Fruit fly (Drosophila melanogaster): ENCODE measurements around the gene tos.

The tos gene

dm6 chr2L:18705617-18706046, 23.8 kb upstream of the tos start, which contains the start of gene Jwa:
Gene Jwa (minus strand): TSS chr2L:18705703.
- TF ChIP-seq br (GFP tag; optimal IDR thresholded peaks at IDR 0.05) = peak; percentile 96
- peak; percentile 78 for TF ChIP-seq Mio (GFP tag; optimal IDR thresholded peaks at IDR 0.05)
- TF ChIP-seq h (GFP tag; optimal IDR thresholded peaks at IDR 0.05) = peak; percentile 90
- TF ChIP-seq ey (GFP tag; optimal IDR thresholded peaks at IDR 0.05) = peak; percentile 91
- peak; percentile 93 for TF ChIP-seq Sp1 (GFP tag; optimal IDR thresholded peaks at IDR 0.05)
- no peak for TF ChIP-seq dl (GFP tag; optimal IDR thresholded peaks at IDR 0.05; ENCODE audit: insufficient read depth in 1 of 2, partially characterized antibody in 2 of 2)
- peak; percentile 85 to 98 for TF ChIP-seq foxo (GFP tag; optimal IDR thresholded peaks at IDR 0.05)
- TF ChIP-seq lola (GFP tag; optimal IDR thresholded peaks at IDR 0.05) = no peak
- TF ChIP-seq sage (GFP tag; optimal IDR thresholded peaks at IDR 0.05) = peak; percentile 57
- no peak for TF ChIP-seq brk (GFP tag; optimal IDR thresholded peaks at IDR 0.05)
- peak; percentile 74 for TF ChIP-seq CG9705 (GFP tag; optimal IDR thresholded peaks at IDR 0.05)
- TF ChIP-seq Hnf4 (GFP tag; optimal IDR thresholded peaks at IDR 0.05) = peak; percentile 98
- peak; percentile 90 for TF ChIP-seq OdsH (GFP tag; optimal IDR thresholded peaks at IDR 0.05)
- TF ChIP-seq rgr (GFP tag; optimal IDR thresholded peaks at IDR 0.05) = peak; percentile 98
- TF ChIP-seq CG32264 (GFP tag; optimal IDR thresholded peaks at IDR 0.05) = peak; percentile 65
- TF ChIP-seq CrebA (GFP tag; optimal IDR thresholded peaks at IDR 0.05; ENCODE audit: borderline replicate concordance) = no peak
- no peak for TF ChIP-seq Dfd (GFP tag; optimal IDR thresholded peaks at IDR 0.05)
- TF ChIP-seq N (GFP tag; optimal IDR thresholded peaks at IDR 0.05) = no peak
- peak; percentile 68 for TF ChIP-seq dmrt93B (GFP tag; optimal IDR thresholded peaks at IDR 0.05)
- peak; percentile 37 for TF ChIP-seq Hr83 (GFP tag; optimal IDR thresholded peaks at IDR 0.05; ENCODE audit: poor library complexity, severe bottlenecking)
- TF ChIP-seq fru (GFP tag; optimal IDR thresholded peaks at IDR 0.05) = peak; percentile 92
- TF ChIP-seq jim (GFP tag; optimal IDR thresholded peaks at IDR 0.05) = peak; percentile 27
- TF ChIP-seq usp (GFP tag; optimal IDR thresholded peaks at IDR 0.05) = no peak
- TF ChIP-seq dsf (GFP tag; optimal IDR thresholded peaks at IDR 0.05; ENCODE audit: borderline replicate concordance) = peak; percentile 94
- peak; percentile 97 for TF ChIP-seq Jra (GFP tag; optimal IDR thresholded peaks at IDR 0.05)
- TF ChIP-seq pan (optimal IDR thresholded peaks at IDR 0.05) = no peak
- TF ChIP-seq psq (GFP tag; optimal IDR thresholded peaks at IDR 0.05) = peak; percentile 88
- peak; percentile 89 for TF ChIP-seq sv (GFP tag; optimal IDR thresholded peaks at IDR 0.05)
- no peak for TF ChIP-seq Rel (GFP tag; optimal IDR thresholded peaks at IDR 0.05)
- peak; percentile 70 for TF ChIP-seq Rel (tag; optimal IDR thresholded peaks at IDR 0.05)
- peak; percentile 88 for TF ChIP-seq woc (GFP tag; optimal IDR thresholded peaks at IDR 0.05)
- TF ChIP-seq HLH106 (tag; optimal IDR thresholded peaks at IDR 0.05) = peak; percentile 84

- TF ChIP-seq Myc (optimal IDR thresholded peaks at IDR 0.05) (peak; percentile 9), dl (GFP tag; optimal IDR thresholded peaks at IDR 0.05; ENCODE audit: insufficient read depth in 1 of 2, partially characterized antibody in 2 of 2) (no peak), Mio (GFP tag; optimal IDR thresholded peaks at IDR 0.05) (no peak), CrebA (GFP tag; optimal IDR thresholded peaks at IDR 0.05; ENCODE audit: borderline replicate concordance) (no peak), OdsH (GFP tag; optimal IDR thresholded peaks at IDR 0.05) (peak; percentile 71), CG9705 (GFP tag; optimal IDR thresholded peaks at IDR 0.05) (peak; percentile 79), Hnf4 (GFP tag; optimal IDR thresholded peaks at IDR 0.05) (peak; percentile 57), h (GFP tag; optimal IDR thresholded peaks at IDR 0.05) (peak; percentile 68), Dfd (GFP tag; optimal IDR thresholded peaks at IDR 0.05) (no peak), ey (GFP tag; optimal IDR thresholded peaks at IDR 0.05) (peak; percentile 56), Sp1 (GFP tag; optimal IDR thresholded peaks at IDR 0.05) (peak; percentile 87), sv (GFP tag; optimal IDR thresholded peaks at IDR 0.05) (peak; percentile 34), Hr78 (GFP tag; optimal IDR thresholded peaks at IDR 0.05) (peak; percentile 90), dmrt93B (GFP tag; optimal IDR thresholded peaks at IDR 0.05) (peak; percentile 83), Hr83 (GFP tag; optimal IDR thresholded peaks at IDR 0.05; ENCODE audit: poor library complexity, severe bottlenecking) (no peak), Abd-B (GFP tag; optimal IDR thresholded peaks at IDR 0.05) (no peak), woc (GFP tag; optimal IDR thresholded peaks at IDR 0.05) (peak; percentile 76), rgr (GFP tag; optimal IDR thresholded peaks at IDR 0.05) (peak; percentile 77), fru (GFP tag; optimal IDR thresholded peaks at IDR 0.05) (peak; percentile 70), HLH106 (tag; optimal IDR thresholded peaks at IDR 0.05) (peak; percentile 92), foxo (GFP tag; optimal IDR thresholded peaks at IDR 0.05) (peak in 1 of 2 experiments; percentile 85), sage (GFP tag; optimal IDR thresholded peaks at IDR 0.05) (no peak), N (GFP tag; optimal IDR thresholded peaks at IDR 0.05) (peak; percentile 98), psq (GFP tag; optimal IDR thresholded peaks at IDR 0.05) (peak; percentile 85), Rel (GFP tag; optimal IDR thresholded peaks at IDR 0.05) (no peak), Rel (tag; optimal IDR thresholded peaks at IDR 0.05) (peak; percentile 62), GATAd (GFP tag; optimal IDR thresholded peaks at IDR 0.05) (no peak)
Measured at dm6 chr2L:18702721-18703488, 21.0 kb upstream of the tos start, which contains the start of the genes CG10376 and CG10343. Gene CG10376 (minus strand): TSS chr2L:18703105. Gene CG10343 (plus strand): TSS chr2L:18703473.

All from whole organism, wandering third instar larva.